Fruit fly (Drosophila melanogaster): Measurements from ENCODE around the gene CG18213.
A peak's percentile ranks its signal among the peaks of the same experiment; 100 is the strongest.

Gene CG18213

dm6 chr3R:17079859-17080255 lies 39.9 kb upstream of the CG18213 start, which contains the start of the genes Keap1 and kuk (continued):
- TF ChIP-seq eg (GFP tag; IDR thresholded peaks at IDR 0.05) (peak; percentile 72; the same call in 1 of the 3 replicates), Eip93F (GFP tag; optimal IDR thresholded peaks at IDR 0.05) (peak; percentile 43), dsx (GFP tag; optimal IDR thresholded peaks at IDR 0.05; ENCODE audit: poor library complexity, severe bottlenecking) (no peak), CG11902 (GFP tag; optimal IDR thresholded peaks at IDR 0.05) (no peak), Sox102F (GFP tag; optimal IDR thresholded peaks at IDR 0.05) (peak; percentile 36), CG11762 (GFP tag; optimal IDR thresholded peaks at IDR 0.05; ENCODE audit: insufficient read depth) (peak; percentile 17), Ets21C (GFP tag; optimal IDR thresholded peaks at IDR 0.05) (peak; percentile 44), Met (GFP tag; optimal IDR thresholded peaks at IDR 0.05) (peak; percentile 71), Sox15 (GFP tag; optimal IDR thresholded peaks at IDR 0.05) (peak; percentile 17), OdsH (GFP tag; optimal IDR thresholded peaks at IDR 0.05) (peak; percentile 65), CG9139 (GFP tag; optimal IDR thresholded peaks at IDR 0.05) (no peak), CG31627 (GFP tag; optimal IDR thresholded peaks at IDR 0.05) (peak; percentile 65), Ets96B (tag; optimal IDR thresholded peaks at IDR 0.05) (no peak), CG8119 (GFP tag; IDR thresholded peaks at IDR 0.05) (no peak), CG3919 (GFP tag; optimal IDR thresholded peaks at IDR 0.05) (peak; percentile 41), CG32006 (GFP tag; optimal IDR thresholded peaks at IDR 0.05) (peak; percentile 21), vri (GFP tag; optimal IDR thresholded peaks at IDR 0.05) (peak; percentile 68), acj6 (GFP tag; optimal IDR thresholded peaks at IDR 0.05) (peak; percentile 57), CG6276 (GFP tag; optimal IDR thresholded peaks at IDR 0.05) (no peak)

dm6 chr3R:17078961-17079858 lies 39.2 kb upstream of the CG18213 start:
- TF ChIP-seq ss (GFP tag; optimal IDR thresholded peaks at IDR 0.05): peak; percentile 61 to 68
- no peak for TF ChIP-seq Met (GFP tag; optimal IDR thresholded peaks at IDR 0.05)
- no peak for TF ChIP-seq CG7368 (GFP tag; optimal IDR thresholded peaks at IDR 0.05)
- peak; percentile 35 for TF ChIP-seq CG1621 (tag; optimal IDR thresholded peaks at IDR 0.05)
- TF ChIP-seq esn (GFP tag; optimal IDR thresholded peaks at IDR 0.05): no peak
- no peak for TF ChIP-seq Sox15 (GFP tag; optimal IDR thresholded peaks at IDR 0.05)
- peak; percentile 20 for TF ChIP-seq CG16779 (tag; optimal IDR thresholded peaks at IDR 0.05)
- peak; percentile 77 for TF ChIP-seq CG6854 (GFP tag; optimal IDR thresholded peaks at IDR 0.05)
- TF ChIP-seq Gug (GFP tag; IDR thresholded peaks at IDR 0.05): no peak
- TF ChIP-seq Ets96B (tag; optimal IDR thresholded peaks at IDR 0.05): no peak
- peak; percentile 25 for TF ChIP-seq CG3919 (GFP tag; optimal IDR thresholded peaks at IDR 0.05)
- peak; percentile 12 for TF ChIP-seq CG9139 (GFP tag; optimal IDR thresholded peaks at IDR 0.05)
- peak; percentile 31 for TF ChIP-seq spab (GFP tag; optimal IDR thresholded peaks at IDR 0.05)
- TF ChIP-seq net (GFP tag; optimal IDR thresholded peaks at IDR 0.05): peak; percentile 18
- no peak for TF ChIP-seq lz (GFP tag; optimal IDR thresholded peaks at IDR 0.05)
- TF ChIP-seq CG15336 (GFP tag; IDR thresholded peaks at IDR 0.05): peak; percentile 42
- TF ChIP-seq Eip75B (GFP tag; optimal IDR thresholded peaks at IDR 0.05): peak; percentile 36
- TF ChIP-seq vri (GFP tag; optimal IDR thresholded peaks at IDR 0.05): peak; percentile 68
- TF ChIP-seq svp (GFP tag): peak; percentile 89
- peak; percentile 87 for TF ChIP-seq Eip78C (GFP tag)
- TF ChIP-seq CG6163 (GFP tag; IDR thresholded peaks at IDR 0.05): peak; percentile 76

dm6 chr3R:17077968-17078417 lies 38.0 kb upstream of the CG18213 start:
- no peak for TF ChIP-seq CG4318 (GFP tag; optimal IDR thresholded peaks at IDR 0.05)
- peak; percentile 4 for TF ChIP-seq topi (GFP tag; optimal IDR thresholded peaks at IDR 0.05)
- 0 out of 2 replicates have a peak, but pooled peaks have one; percentile 10 for TF ChIP-seq Gug (GFP tag; IDR thresholded peaks at IDR 0.05)
- peak; percentile 20 for TF ChIP-seq CG6808 (GFP tag; optimal IDR thresholded peaks at IDR 0.05)
- TF ChIP-seq fkh (GFP tag; optimal IDR thresholded peaks at IDR 0.05): peak; percentile 82
- TF ChIP-seq vri (GFP tag; optimal IDR thresholded peaks at IDR 0.05): peak; percentile 64
- TF ChIP-seq esn (GFP tag; optimal IDR thresholded peaks at IDR 0.05): peak; percentile 3
- peak; percentile 58 for TF ChIP-seq Sox14 (GFP tag; optimal IDR thresholded peaks at IDR 0.05)
- no peak for TF ChIP-seq salr (GFP tag; optimal IDR thresholded peaks at IDR 0.05)
- peak; percentile 11; the same call in 1 of the 2 replicates for TF ChIP-seq CG15336 (GFP tag; IDR thresholded peaks at IDR 0.05)
- peak; percentile 74 for TF ChIP-seq CG1621 (tag; optimal IDR thresholded peaks at IDR 0.05)
- TF ChIP-seq ss (GFP tag; optimal IDR thresholded peaks at IDR 0.05): peak; percentile 47 to 71
- TF ChIP-seq svp (GFP tag): peak; percentile 88
- no peak for TF ChIP-seq CG6854 (GFP tag; optimal IDR thresholded peaks at IDR 0.05)
- TF ChIP-seq CG6163 (GFP tag; IDR thresholded peaks at IDR 0.05): 0 out of 3 replicates have a peak, but pooled peaks have one; percentile 22
